Worm (Caenorhabditis elegans) whole organism, midembryonic: Measurements from ENCODE around the gene tag-77.

Experiments
- T22C8.4 ChIP-seq: fragments of 200-800 bp; sonication (Bioruptor generic); IDR thresholded peaks from 2 replicates; pipeline ENCODE4 v1.3.6; 2022; ENCODE audit warnings: missing genetic modification characterization, missing compliant biosample characterization
- cog-1 ChIP-seq: sonication (generic microtip); optimal IDR thresholded peaks from 2 replicates; lab custom pipeline; 2016; ENCODE audit warnings: missing genetic modification characterization, missing compliant biosample characterization
- flt-1 ChIP-seq: fragments of 200-800 bp; sonication (Bioruptor generic); IDR thresholded peaks from 2 replicates; pipeline ENCODE4 v1.3.6; 2022; ENCODE audit warnings: missing genetic modification characterization, missing compliant biosample characterization
- klf-2 ChIP-seq: fragments of 200-800 bp; sonication (Bioruptor generic); conservative IDR thresholded peaks from 2 replicates; pipeline ENCODE4 v1.3.6; 2022; ENCODE audit warnings: missing genetic modification reagents, missing genetic modification characterization, missing compliant biosample characterization
- med-1 ChIP-seq: sonication (generic microtip); optimal IDR thresholded peaks from 2 replicates; lab custom pipeline; 2017; ENCODE audit warnings: missing genetic modification characterization, mild to moderate bottlenecking, missing compliant biosample characterization, antibody characterized with exemption, missing genetic modification reagents; ENCODE audit not compliant: insufficient read depth
- ref-1 ChIP-seq: fragments of 200-800 bp; sonication (Bioruptor generic); conservative IDR thresholded peaks from 2 replicates; pipeline ENCODE4 v1.3.6; 2022; ENCODE audit warnings: missing genetic modification reagents, missing genetic modification characterization, missing compliant biosample characterization
- tab-1 ChIP-seq: fragments of 200-800 bp; sonication (Bioruptor generic); IDR thresholded peaks from 2 replicates; pipeline ENCODE4 v1.3.6; 2022; ENCODE audit warnings: missing genetic modification characterization, missing compliant biosample characterization
- ztf-23 ChIP-seq: fragments of 200-800 bp; sonication (Bioruptor generic); IDR thresholded peaks from 2 replicates; pipeline ENCODE4 v1.3.6; 2022; ENCODE audit warnings: missing genetic modification reagents, missing genetic modification characterization, missing compliant biosample characterization
- ztf-29 ChIP-seq: fragments of 200-800 bp; sonication (Bioruptor generic); IDR thresholded peaks from 2 replicates; pipeline ENCODE4 v1.3.6; 2022; ENCODE audit warnings: missing genetic modification reagents, missing genetic modification characterization, missing compliant biosample characterization

Gene tag-77

ce11 chrIV:8478516-8478915 lies 31.8 kb downstream of the tag-77 start:
- TF ChIP-seq T22C8.4 (GFP tag; lab: Robert Waterston, UW) (no peak), klf-2 (GFP tag; lab: Robert Waterston, UW) (no peak), tab-1 (GFP tag; lab: Robert Waterston, UW) (no peak), flt-1 (GFP tag; lab: Robert Waterston, UW) (no peak), ztf-29 (GFP tag; lab: Robert Waterston, UW) (no peak), med-1 (GFP tag; lab: Kevin White, UChicago) (no peak), ztf-23 (no peak), cog-1 (tag; lab: Kevin White, UChicago) (no peak), ref-1 (no peak)

DNA sequence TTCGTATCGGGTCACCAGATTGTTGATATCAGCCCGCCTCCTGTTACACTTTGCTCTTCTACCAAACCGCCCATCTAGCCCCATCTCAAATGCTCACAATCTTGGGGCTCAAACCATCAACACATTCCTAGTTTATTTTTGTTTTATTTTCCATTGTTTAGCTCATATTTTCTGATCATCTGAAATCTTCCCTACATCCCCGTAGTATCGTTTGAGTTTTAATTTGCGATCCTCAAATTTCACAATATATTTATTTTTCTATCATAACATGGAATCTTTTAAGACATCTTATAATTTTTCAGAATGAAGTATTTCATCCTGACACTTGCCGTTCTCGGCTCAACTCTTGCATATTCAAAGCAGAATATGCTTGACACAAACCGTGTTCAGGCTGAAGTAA lies 33.5 kb downstream of the tag-77 start, which contains the start of gene spp-10:
Gene spp-10 (plus strand): TSS at position 301 of the 400 bp plus-strand sequence.
- TF ChIP-seq tab-1 (GFP tag; lab: Robert Waterston, UW) (no peak), ref-1 (no peak), ztf-29 (GFP tag; lab: Robert Waterston, UW) (no peak), T22C8.4 (GFP tag; lab: Robert Waterston, UW) (no peak), flt-1 (GFP tag; lab: Robert Waterston, UW) (no peak), klf-2 (GFP tag; lab: Robert Waterston, UW) (no peak), ztf-23 (no peak), cog-1 (tag; lab: Kevin White, UChicago) (no peak), med-1 (GFP tag; lab: Kevin White, UChicago) (no peak)

DNA sequence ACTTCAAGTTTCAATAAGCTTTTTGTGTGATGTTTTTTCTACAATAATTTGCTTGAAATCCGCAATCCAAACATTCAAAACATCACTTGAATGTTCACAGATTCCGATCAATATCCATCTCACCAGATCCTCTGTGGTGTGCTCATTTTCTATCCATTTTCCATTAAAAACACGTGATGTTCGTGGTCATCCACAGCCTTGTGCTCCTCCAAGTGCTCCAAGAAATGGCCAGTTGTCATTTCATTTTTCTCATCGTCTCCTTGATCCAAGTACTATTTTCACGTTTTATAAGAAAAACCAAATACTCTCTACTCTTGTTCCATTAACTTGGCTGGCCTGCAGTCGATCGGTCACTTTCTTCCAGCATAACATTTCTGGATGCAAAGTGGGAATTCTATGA lies 34.2 kb downstream of the tag-77 start:
- TF ChIP-seq cog-1 (tag; lab: Kevin White, UChicago) = no peak
- no peak for TF ChIP-seq ztf-29 (GFP tag; lab: Robert Waterston, UW)
- no peak for TF ChIP-seq ref-1
- no peak for TF ChIP-seq ztf-23
- no peak for TF ChIP-seq tab-1 (GFP tag; lab: Robert Waterston, UW)
- TF ChIP-seq T22C8.4 (GFP tag; lab: Robert Waterston, UW) = no peak
- no peak for TF ChIP-seq med-1 (GFP tag; lab: Kevin White, UChicago)
- TF ChIP-seq flt-1 (GFP tag; lab: Robert Waterston, UW) = no peak
- TF ChIP-seq klf-2 (GFP tag; lab: Robert Waterston, UW) = no peak

ce11 chrIV:8475030-8475679 lies 35.2 kb downstream of the tag-77 start:
- TF ChIP-seq klf-2 (GFP tag; lab: Robert Waterston, UW) (no peak), tab-1 (GFP tag; lab: Robert Waterston, UW) (no peak), flt-1 (GFP tag; lab: Robert Waterston, UW) (no peak), ztf-29 (GFP tag; lab: Robert Waterston, UW) (no peak), med-1 (GFP tag; lab: Kevin White, UChicago) (no peak)

DNA sequence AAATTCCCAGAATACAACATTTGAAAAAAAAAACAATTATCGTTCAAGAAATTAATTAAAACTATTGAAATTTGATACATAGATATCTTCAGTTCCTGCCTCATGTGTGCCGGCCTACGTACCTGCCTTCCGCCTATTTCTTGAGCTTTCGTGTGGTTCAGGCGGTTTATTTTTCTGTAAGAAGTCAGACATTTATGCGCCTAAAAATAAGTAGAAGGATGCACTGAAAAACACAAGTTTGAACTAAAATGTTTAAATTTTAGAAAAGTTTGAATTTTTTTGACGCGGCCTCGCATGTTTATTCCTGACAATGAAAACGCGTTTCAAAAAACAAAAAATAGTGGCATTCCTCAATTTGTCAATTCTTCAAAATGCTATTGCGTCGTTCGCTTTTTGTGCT lies 36.6 kb downstream of the tag-77 start, which contains the start of gene C28C12.11:
Gene C28C12.11 (plus strand): TSS at position 301 of the 400 bp plus-strand sequence.
- TF ChIP-seq ref-1 (no peak), flt-1 (GFP tag; lab: Robert Waterston, UW) (no peak), ztf-29 (GFP tag; lab: Robert Waterston, UW) (no peak), cog-1 (tag; lab: Kevin White, UChicago) (no peak), ztf-23 (no peak), med-1 (GFP tag; lab: Kevin White, UChicago) (no peak), T22C8.4 (GFP tag; lab: Robert Waterston, UW) (no peak), klf-2 (GFP tag; lab: Robert Waterston, UW) (no peak), tab-1 (GFP tag; lab: Robert Waterston, UW) (no peak)

- TF ChIP-seq cog-1 (tag; lab: Kevin White, UChicago) (no peak), klf-2 (GFP tag; lab: Robert Waterston, UW) (no peak)
Observed at ce11 chrIV:8472493-8472892, 37.9 kb downstream of the tag-77 start, which contains the start of gene oat-1. oat-1 (minus strand) TSS chrIV:8472593.

- TF ChIP-seq ztf-29 (GFP tag; lab: Robert Waterston, UW) (no peak), flt-1 (GFP tag; lab: Robert Waterston, UW) (no peak), T22C8.4 (GFP tag; lab: Robert Waterston, UW) (no peak)
Observed at ce11 chrIV:8464187-8464586, 46.2 kb downstream of the tag-77 start.

- TF ChIP-seq ref-1 = no peak
Observed at ce11 chrIV:8463716-8464115, 46.6 kb downstream of the tag-77 start, which contains the start of gene str-176. str-176 (minus strand) TSS chrIV:8463816.

- TF ChIP-seq flt-1 (GFP tag; lab: Robert Waterston, UW) = no peak
Observed at ce11 chrIV:8463069-8463468, 47.3 kb downstream of the tag-77 start.

DNA sequence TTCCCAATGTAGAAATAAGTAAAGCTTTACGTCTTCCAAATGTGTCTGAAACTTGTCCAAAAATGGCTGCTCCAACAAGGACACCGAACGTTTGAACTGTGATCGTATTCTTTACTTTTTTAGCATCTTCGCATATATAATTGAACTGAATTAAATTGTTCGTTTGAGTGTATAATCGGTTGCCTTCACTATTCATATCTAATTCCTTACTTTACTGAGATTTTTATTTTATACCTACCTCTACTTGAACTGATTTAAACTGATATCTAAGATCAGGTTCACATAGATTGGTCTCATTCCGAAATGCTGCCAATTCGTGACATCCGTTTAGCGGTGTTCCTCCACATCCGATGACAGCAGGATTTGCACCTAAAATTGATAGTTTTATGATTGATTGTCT lies 48.0 kb downstream of the tag-77 start:
- TF ChIP-seq med-1 (GFP tag; lab: Kevin White, UChicago) (no peak), cog-1 (tag; lab: Kevin White, UChicago) (no peak), T22C8.4 (GFP tag; lab: Robert Waterston, UW) (no peak), flt-1 (GFP tag; lab: Robert Waterston, UW) (no peak), ztf-29 (GFP tag; lab: Robert Waterston, UW) (no peak), ztf-23 (no peak), tab-1 (GFP tag; lab: Robert Waterston, UW) (no peak), klf-2 (GFP tag; lab: Robert Waterston, UW) (no peak), ref-1 (no peak)
